Fruit fly (Drosophila melanogaster): ENCODE measurements around the gene mfas.
A peak's percentile ranks its signal among the peaks of the same experiment; 100 is the strongest.

Gene mfas

dm6 chr3R:11992934-11993670 lies at the start of gene mfas:
Gene mfas, minus strand, starts transcription at chr3R:11993315.
- TF ChIP-seq cyc (GFP tag; optimal IDR thresholded peaks at IDR 0.05) (no peak), Lpt (GFP tag; optimal IDR thresholded peaks at IDR 0.05) (peak; percentile 42), CG9139 (GFP tag; optimal IDR thresholded peaks at IDR 0.05) (peak; percentile 39), CG8319 (GFP tag; optimal IDR thresholded peaks at IDR 0.05) (no peak), CG15336 (GFP tag; IDR thresholded peaks at IDR 0.05) (peak; percentile 30; the same call in 1 of the 2 replicates), dac (GFP tag; optimal IDR thresholded peaks at IDR 0.05) (no peak), CG6163 (GFP tag; IDR thresholded peaks at IDR 0.05) (peak; percentile 53; the same call in 2 of the 3 replicates), CG16779 (tag; optimal IDR thresholded peaks at IDR 0.05) (peak; percentile 0), salr (GFP tag; optimal IDR thresholded peaks at IDR 0.05) (no peak), fkh (GFP tag; optimal IDR thresholded peaks at IDR 0.05) (peak; percentile 76), Eip75B (GFP tag; optimal IDR thresholded peaks at IDR 0.05) (peak; percentile 17), OdsH (GFP tag; optimal IDR thresholded peaks at IDR 0.05) (no peak), dsx (GFP tag; optimal IDR thresholded peaks at IDR 0.05; ENCODE audit: poor library complexity, severe bottlenecking) (peak; percentile 33), svp (GFP tag) (peak; percentile 77), esn (GFP tag; optimal IDR thresholded peaks at IDR 0.05) (peak; percentile 2), Eip78C (GFP tag) (peak; percentile 44), Gug (GFP tag; IDR thresholded peaks at IDR 0.05) (no peak), Sox15 (GFP tag; optimal IDR thresholded peaks at IDR 0.05) (no peak), spab (GFP tag; optimal IDR thresholded peaks at IDR 0.05) (no peak), CG3919 (GFP tag; optimal IDR thresholded peaks at IDR 0.05) (peak; percentile 12), Smox (GFP tag; optimal IDR thresholded peaks at IDR 0.05) (no peak), CG3032 (tag; optimal IDR thresholded peaks at IDR 0.05) (peak; percentile 6), CG6854 (GFP tag; optimal IDR thresholded peaks at IDR 0.05) (peak; percentile 56)

- TF ChIP-seq CG3032 (tag; optimal IDR thresholded peaks at IDR 0.05) (no peak), CG6163 (GFP tag; IDR thresholded peaks at IDR 0.05) (no peak), dsx (GFP tag; optimal IDR thresholded peaks at IDR 0.05; ENCODE audit: poor library complexity, severe bottlenecking) (no peak), net (GFP tag; optimal IDR thresholded peaks at IDR 0.05) (no peak), Hr4 (GFP tag; optimal IDR thresholded peaks at IDR 0.05) (no peak), eg (GFP tag; IDR thresholded peaks at IDR 0.05) (no peak), pdm3 (GFP tag; optimal IDR thresholded peaks at IDR 0.05) (no peak), Lpt (GFP tag; optimal IDR thresholded peaks at IDR 0.05) (no peak), Blimp-1 (GFP tag; optimal IDR thresholded peaks at IDR 0.05) (no peak), Ets21C (GFP tag; optimal IDR thresholded peaks at IDR 0.05) (no peak), CG6276 (GFP tag; optimal IDR thresholded peaks at IDR 0.05) (no peak), CG6792 (GFP tag; optimal IDR thresholded peaks at IDR 0.05) (no peak), Smox (GFP tag; optimal IDR thresholded peaks at IDR 0.05) (no peak)
These were observed 47.1 kb upstream of the mfas start, which contains the start of gene CG14736 for dm6 chr3R:12040228-12040627. Gene CG14736, plus strand, starts transcription at chr3R:12040528.

- TF ChIP-seq Eip78C (GFP tag): no peak
- TF ChIP-seq CG16779 (tag; optimal IDR thresholded peaks at IDR 0.05): no peak
- TF ChIP-seq CG32006 (GFP tag; optimal IDR thresholded peaks at IDR 0.05): no peak
- TF ChIP-seq svp (GFP tag): peak; percentile 46
These were observed 39.7 kb upstream of the mfas start, which contains the start of gene ssp5 for dm6 chr3R:12032842-12033241. Gene ssp5, plus strand, starts transcription at chr3R:12033142.

dm6 chr3R:12031657-12032056 lies 38.5 kb upstream of the mfas start, which contains the start of the genes CG31358, CG42504 and CG42505:
Gene CG31358, minus strand, starts transcription at chr3R:12031757.
Gene CG42504, minus strand, starts transcription at chr3R:12031757.
Gene CG42505, minus strand, starts transcription at chr3R:12031757.
- TF ChIP-seq Sox102F (GFP tag; optimal IDR thresholded peaks at IDR 0.05) (no peak), acj6 (GFP tag; optimal IDR thresholded peaks at IDR 0.05) (no peak), cyc (GFP tag; optimal IDR thresholded peaks at IDR 0.05) (no peak), Gug (GFP tag; IDR thresholded peaks at IDR 0.05) (no peak), CG31627 (GFP tag; optimal IDR thresholded peaks at IDR 0.05) (no peak), CG11294 (GFP tag; IDR thresholded peaks at IDR 0.05) (no peak), net (GFP tag; optimal IDR thresholded peaks at IDR 0.05) (no peak), Eip78C (GFP tag) (no peak), CG9139 (GFP tag; optimal IDR thresholded peaks at IDR 0.05) (no peak), fkh (GFP tag; optimal IDR thresholded peaks at IDR 0.05) (no peak), Eip93F (GFP tag; optimal IDR thresholded peaks at IDR 0.05) (no peak), Hr39 (GFP tag; optimal IDR thresholded peaks at IDR 0.05) (no peak), topi (GFP tag; optimal IDR thresholded peaks at IDR 0.05) (no peak), CG8119 (GFP tag; IDR thresholded peaks at IDR 0.05) (no peak), CG11762 (GFP tag; optimal IDR thresholded peaks at IDR 0.05; ENCODE audit: insufficient read depth) (no peak), CG7368 (GFP tag; optimal IDR thresholded peaks at IDR 0.05) (no peak), pdm3 (GFP tag; optimal IDR thresholded peaks at IDR 0.05) (no peak)

Data from whole organism, prepupa.